Worm (Caenorhabditis elegans): ENCODE measurements around the gene ent-3.
"Not testable (repeated sequence)": the region's sequence is repeated elsewhere in the genome, so short reads cannot be mapped to it uniquely, and the experiment has no call there.

Gene ent-3

DNA sequence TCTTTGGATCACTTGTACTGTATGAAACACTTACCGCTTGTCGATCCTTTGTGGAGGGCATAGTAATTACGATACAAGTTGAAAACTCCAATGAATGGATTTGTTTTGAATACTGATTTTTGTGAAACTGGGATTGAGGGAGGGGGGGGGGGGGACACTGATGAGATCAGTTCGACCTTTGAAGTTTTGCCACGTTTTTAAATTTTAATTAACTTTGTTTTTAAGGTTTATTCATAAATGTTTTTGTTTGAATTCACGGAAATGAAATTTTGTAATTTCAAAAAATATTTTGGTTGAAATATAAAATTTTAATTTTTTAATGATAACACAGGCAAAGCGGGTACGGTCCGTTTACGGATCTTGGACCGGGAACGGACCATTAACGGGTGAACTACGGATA lies at the start of gene ent-3:
TSS of gene ent-3 (minus strand) at position 101 of the 400 bp plus-strand sequence.
- TF ChIP-seq drap-1 (GFP tag; optimal IDR thresholded peaks at IDR 0.05) (no peak), M03D4.4 (tag; optimal IDR thresholded peaks at IDR 0.05) (no peak), lsy-2 (tag; optimal IDR thresholded peaks at IDR 0.05) (no peak), hlh-1 (tag; optimal IDR thresholded peaks at IDR 0.05) (no peak), snpc-4 (tag; optimal IDR thresholded peaks at IDR 0.05) (no peak), elt-1 (tag; optimal IDR thresholded peaks at IDR 0.05; ENCODE audit: borderline replicate concordance, insufficient read depth) (no peak), ham-2 (GFP tag; optimal IDR thresholded peaks at IDR 0.05) (no peak)

DNA sequence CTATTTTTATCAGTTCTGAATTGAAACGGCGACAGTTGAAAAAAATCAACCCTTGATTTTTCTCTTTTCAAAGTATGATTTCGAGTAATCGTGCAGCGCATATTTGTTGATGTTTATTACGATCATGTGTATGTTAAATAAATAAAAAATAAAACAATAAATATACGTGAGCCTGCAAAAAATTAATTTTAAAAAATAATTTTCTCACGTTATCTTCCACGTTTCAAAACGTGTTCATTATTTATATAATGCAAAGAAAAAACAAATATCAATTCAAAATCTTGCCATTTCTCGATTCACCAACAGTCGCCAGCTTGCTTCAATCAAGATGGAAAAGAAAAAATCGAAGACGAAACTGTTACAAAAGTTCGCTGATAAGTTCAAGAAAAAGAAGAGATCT lies 47.4 kb upstream of the ent-3 start, which contains the start of gene F40G12.10:
TSS of gene F40G12.10 (plus strand) at position 301 of the 400 bp plus-strand sequence.
- TF ChIP-seq unc-62 (GFP tag; optimal IDR thresholded peaks at IDR 0.05) (no peak), cnd-1 (tag; optimal IDR thresholded peaks at IDR 0.05) (no peak), flh-1 (GFP tag; optimal IDR thresholded peaks at IDR 0.05) (no peak), mls-2 (tag; optimal IDR thresholded peaks at IDR 0.05) (no peak), bed-3 (GFP tag; optimal IDR thresholded peaks at IDR 0.05) (no peak), snpc-4 (tag; optimal IDR thresholded peaks at IDR 0.05) (no peak), nhr-237 (tag; optimal IDR thresholded peaks at IDR 0.05) (no peak), ceh-39 (tag; optimal IDR thresholded peaks at IDR 0.05) (no peak), nhr-28 (tag; optimal IDR thresholded peaks at IDR 0.05) (no peak), ham-2 (GFP tag; optimal IDR thresholded peaks at IDR 0.05) (no peak), nhr-12 (tag; optimal IDR thresholded peaks at IDR 0.05) (no peak)

DNA sequence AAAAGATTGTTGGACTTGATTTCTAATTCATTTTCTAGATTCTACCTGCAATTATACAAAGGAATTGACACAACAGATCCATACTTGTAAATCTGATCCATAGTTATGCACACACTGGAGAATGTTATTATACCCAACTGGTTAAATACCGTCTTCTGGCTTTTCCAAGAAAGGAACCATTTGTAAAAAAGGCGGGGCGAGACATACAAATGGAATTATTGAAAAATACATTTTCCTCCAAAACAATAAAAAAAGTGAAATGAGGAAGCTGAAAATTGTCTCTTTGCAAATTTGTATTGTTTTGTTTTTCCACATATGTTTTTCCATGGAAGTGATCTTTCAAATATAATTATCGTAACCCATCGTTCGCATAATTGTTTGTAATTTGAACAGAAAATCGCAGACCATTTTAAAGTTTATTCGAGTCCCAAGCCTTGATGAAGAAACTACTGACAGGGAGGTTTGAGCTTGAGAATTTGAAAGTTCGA lies 46.4 kb upstream of the ent-3 start, which contains the start of the genes srt-74 and F40G12.9:
TSS of gene srt-74 (minus strand) at position 101 of the 488 bp plus-strand sequence.
TSS of gene F40G12.9 (plus strand) at position 438 of the 488 bp plus-strand sequence.
- no peak for TF ChIP-seq ham-2 (GFP tag; optimal IDR thresholded peaks at IDR 0.05)
- no peak for TF ChIP-seq M03D4.4 (tag; optimal IDR thresholded peaks at IDR 0.05)
- TF ChIP-seq pha-4 (tag; optimal IDR thresholded peaks at IDR 0.05), result no peak
- no peak for TF ChIP-seq zip-8 (tag; optimal IDR thresholded peaks at IDR 0.05)
- no peak for TF ChIP-seq unc-62 (GFP tag; optimal IDR thresholded peaks at IDR 0.05)
- no peak for TF ChIP-seq lin-13 (tag; optimal IDR thresholded peaks at IDR 0.05)
- TF ChIP-seq nhr-2 (tag; optimal IDR thresholded peaks at IDR 0.05), result no peak
- no peak for TF ChIP-seq nhr-237 (tag; optimal IDR thresholded peaks at IDR 0.05)

DNA sequence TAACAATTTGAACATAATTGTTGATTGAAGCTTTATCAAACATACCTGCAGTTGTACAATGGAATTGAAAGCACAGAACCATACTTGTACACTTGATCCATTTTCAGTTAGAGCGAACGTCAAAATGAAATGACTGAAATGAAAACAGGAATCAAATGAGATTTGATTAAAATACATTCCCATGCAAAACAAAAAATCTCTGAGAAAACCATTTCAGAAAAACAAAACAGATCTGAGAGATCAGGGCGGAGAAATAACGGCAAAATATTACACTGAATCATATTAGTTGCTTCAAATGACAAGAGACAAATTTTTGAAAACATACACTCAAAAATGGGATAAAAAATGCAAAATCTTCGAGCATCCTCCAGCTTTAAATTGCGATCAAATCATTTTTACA lies 43.9 kb upstream of the ent-3 start, which contains the start of gene srt-33:
TSS of gene srt-33 (minus strand) at position 101 of the 400 bp plus-strand sequence.
- TF ChIP-seq bed-3 (GFP tag; optimal IDR thresholded peaks at IDR 0.05), result no peak
- TF ChIP-seq nhr-237 (tag; optimal IDR thresholded peaks at IDR 0.05), result no peak
- no peak for TF ChIP-seq lsy-2 (tag; optimal IDR thresholded peaks at IDR 0.05)
- TF ChIP-seq cnd-1 (tag; optimal IDR thresholded peaks at IDR 0.05), result no peak
- TF ChIP-seq ceh-39 (tag; optimal IDR thresholded peaks at IDR 0.05), result no peak
- no peak for TF ChIP-seq ztf-11 (tag; optimal IDR thresholded peaks at IDR 0.05)
- TF ChIP-seq ceh-43 (GFP tag; optimal IDR thresholded peaks at IDR 0.05), result no peak

DNA sequence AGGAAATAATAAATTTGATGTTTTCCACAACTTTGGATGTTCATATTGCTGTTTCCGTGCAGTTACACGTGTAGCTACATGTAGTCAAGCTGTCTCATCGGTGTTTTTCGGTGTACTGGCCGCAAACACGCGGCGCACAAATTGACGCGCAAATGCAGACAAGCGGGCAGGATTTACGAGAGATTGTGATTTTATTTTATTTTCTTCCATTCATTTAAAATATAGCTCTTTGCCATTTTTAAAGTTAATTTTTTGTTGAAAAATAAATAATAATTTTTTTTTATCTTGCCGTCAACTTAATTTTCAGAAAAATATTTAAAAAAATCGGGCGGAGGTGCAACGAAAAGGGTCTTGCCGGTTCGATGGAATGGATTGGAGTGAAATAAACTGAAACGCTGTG lies 38.4 kb upstream of the ent-3 start, which contains the start of gene F40G12.7:
TSS of gene F40G12.7 (plus strand) at position 301 of the 400 bp plus-strand sequence.
- not testable (repeated sequence) for TF ChIP-seq elt-1 (tag; optimal IDR thresholded peaks at IDR 0.05; ENCODE audit: borderline replicate concordance, insufficient read depth); ham-2 (GFP tag; optimal IDR thresholded peaks at IDR 0.05); nhr-76 (tag; optimal IDR thresholded peaks at IDR 0.05)

DNA sequence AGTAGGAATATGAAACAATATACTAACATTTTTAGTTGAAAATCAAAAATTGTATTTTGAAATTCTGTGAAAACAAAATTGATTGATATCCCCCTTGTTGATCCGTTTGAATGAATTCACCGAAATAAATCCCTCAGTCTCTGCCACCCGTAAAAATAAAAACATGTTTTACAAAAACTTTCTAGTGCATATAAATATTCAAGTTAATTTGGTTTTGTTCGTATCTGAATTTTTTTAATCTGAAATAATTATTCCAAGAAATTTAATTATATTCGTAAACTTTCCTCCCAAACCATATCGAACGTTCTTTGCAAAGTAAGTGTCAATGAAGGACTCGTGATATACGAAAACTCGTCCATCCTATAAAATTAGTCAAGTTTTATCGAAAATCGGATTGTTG lies 37.2 kb upstream of the ent-3 start, which contains the start of gene F40G12.6:
TSS of gene F40G12.6 (minus strand) at position 101 of the 400 bp plus-strand sequence.
- no peak for TF ChIP-seq ceh-39 (tag; optimal IDR thresholded peaks at IDR 0.05)

DNA sequence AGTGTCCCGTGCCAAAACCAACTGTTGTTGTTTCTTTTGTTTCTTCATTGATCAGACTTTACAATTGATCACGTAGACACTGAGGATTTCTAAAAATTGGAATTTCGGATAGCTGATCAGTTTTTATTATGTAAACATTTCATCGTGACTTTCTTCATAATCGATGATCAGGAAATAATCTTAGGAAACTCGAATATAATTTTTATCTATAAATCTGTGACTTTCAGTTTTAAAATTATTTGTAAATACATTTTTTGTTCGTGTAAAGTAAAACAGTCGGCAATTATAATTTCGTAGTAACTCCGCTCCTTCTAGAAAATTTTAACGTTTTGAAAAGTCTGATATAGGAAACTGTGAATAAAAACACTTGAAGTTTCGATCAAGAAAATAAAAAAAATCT lies 34.9 kb upstream of the ent-3 start, which contains the start of gene F40G12.5:
TSS of gene F40G12.5 (minus strand) at position 101 of the 400 bp plus-strand sequence.
- TF ChIP-seq lsy-2 (tag; optimal IDR thresholded peaks at IDR 0.05) (no peak), ceh-43 (GFP tag; optimal IDR thresholded peaks at IDR 0.05) (no peak), M03D4.4 (tag; optimal IDR thresholded peaks at IDR 0.05) (no peak), nhr-237 (tag; optimal IDR thresholded peaks at IDR 0.05) (no peak), nhr-28 (tag; optimal IDR thresholded peaks at IDR 0.05) (no peak), hlh-1 (tag; optimal IDR thresholded peaks at IDR 0.05) (no peak), ceh-83 (GFP tag; optimal IDR thresholded peaks at IDR 0.05) (no peak), mls-2 (tag; optimal IDR thresholded peaks at IDR 0.05) (no peak), sem-2 (GFP tag; optimal IDR thresholded peaks at IDR 0.05) (no peak), elt-1 (tag; optimal IDR thresholded peaks at IDR 0.05; ENCODE audit: borderline replicate concordance, insufficient read depth) (no peak), flh-1 (GFP tag; optimal IDR thresholded peaks at IDR 0.05) (no peak), snpc-4 (tag; optimal IDR thresholded peaks at IDR 0.05) (no peak)
